Worm (Caenorhabditis elegans) whole organism, mixed stage, embryonic: ENCODE measurements around the gene lgc-30.

ENCODE experiments used
- M03D4.4 ChIP-seq: sonication (generic microtip); optimal IDR thresholded peaks from 2 replicates; lab custom pipeline; 2017; ENCODE audit warnings: mild to moderate bottlenecking, missing genetic modification characterization, missing compliant biosample characterization
- bed-3 ChIP-seq: fragments of 200-800 bp; sonication (Bioruptor generic); optimal IDR thresholded peaks from 3 replicates; lab custom pipeline; 2018; ENCODE audit warnings: mild to moderate bottlenecking, missing genetic modification characterization, moderate library complexity, missing compliant biosample characterization
- blmp-1 ChIP-seq: fragments of 150-350 bp; optimal IDR thresholded peaks from 2 replicates; lab custom pipeline; 2014; ENCODE audit warnings: missing biosample characterization, missing genetic modification characterization
- ceh-39 ChIP-seq: fragments of 150-350 bp; optimal IDR thresholded peaks from 2 replicates; lab custom pipeline; 2014; ENCODE audit warnings: missing biosample characterization, missing genetic modification characterization
- ceh-43 ChIP-seq: fragments of 200-800 bp; sonication (Bioruptor generic); optimal IDR thresholded peaks from 2 replicates; lab custom pipeline; 2018; ENCODE audit warnings: mild to moderate bottlenecking, missing genetic modification characterization, moderate library complexity, missing compliant biosample characterization
- ceh-83 ChIP-seq: fragments of 200-800 bp; sonication (Bioruptor generic); optimal IDR thresholded peaks from 2 replicates; lab custom pipeline; 2018; ENCODE audit warnings: mild to moderate bottlenecking, missing genetic modification characterization, missing compliant biosample characterization
- ces-1 ChIP-seq: fragments of 150-350 bp; optimal IDR thresholded peaks from 2 replicates; lab custom pipeline; 2014; ENCODE audit warnings: missing biosample characterization, missing genetic modification reagents, missing genetic modification characterization
- cnd-1 ChIP-seq: fragments of 200-800 bp; sonication (Bioruptor generic); optimal IDR thresholded peaks from 2 replicates; lab custom pipeline; 2018; ENCODE audit warnings: mild to moderate bottlenecking, missing genetic modification characterization, missing compliant biosample characterization
- drap-1 ChIP-seq: fragments of 200-800 bp; sonication (Bioruptor generic); optimal IDR thresholded peaks from 3 replicates; lab custom pipeline; 2018; ENCODE audit warnings: mild to moderate bottlenecking, missing genetic modification characterization, missing compliant biosample characterization
- elt-1 ChIP-seq: sonication (generic microtip); optimal IDR thresholded peaks from 2 replicates; lab custom pipeline; 2017; ENCODE audit warnings: missing genetic modification characterization, mild to moderate bottlenecking, missing compliant biosample characterization, antibody characterized with exemption, moderate library complexity, borderline replicate concordance; ENCODE audit not compliant: insufficient read depth
- elt-3 ChIP-seq: fragments of 150-350 bp; optimal IDR thresholded peaks from 2 replicates; lab custom pipeline; 2014; ENCODE audit warnings: missing biosample characterization, missing genetic modification characterization
- ham-2 ChIP-seq: fragments of 200-800 bp; sonication (Bioruptor generic); optimal IDR thresholded peaks from 2 replicates; lab custom pipeline; 2018; ENCODE audit warnings: mild to moderate bottlenecking, missing genetic modification characterization, missing compliant biosample characterization
- hlh-1 ChIP-seq: fragments of 150-350 bp; optimal IDR thresholded peaks from 2 replicates; lab custom pipeline; 2014; ENCODE audit warnings: missing biosample characterization, missing genetic modification reagents, missing genetic modification characterization
- lin-13 ChIP-seq: fragments of 150-350 bp; optimal IDR thresholded peaks from 2 replicates; lab custom pipeline; 2014; ENCODE audit warnings: missing biosample characterization, missing genetic modification characterization
- lin-32 ChIP-seq: fragments of 200-800 bp; sonication (Bioruptor generic); optimal IDR thresholded peaks from 2 replicates; lab custom pipeline; 2018; ENCODE audit warnings: mild to moderate bottlenecking, missing genetic modification characterization, missing compliant biosample characterization
- lsy-2 ChIP-seq: fragments of 150-350 bp; optimal IDR thresholded peaks from 2 replicates; lab custom pipeline; 2014; ENCODE audit warnings: missing biosample characterization, missing genetic modification characterization
- mab-5 ChIP-seq: fragments of 150-350 bp; optimal IDR thresholded peaks from 2 replicates; lab custom pipeline; 2014; ENCODE audit warnings: missing biosample characterization, missing genetic modification characterization
- mep-1 ChIP-seq: fragments of 150-350 bp; optimal IDR thresholded peaks from 2 replicates; lab custom pipeline; 2017; ENCODE audit warnings: missing biosample characterization, missing genetic modification reagents, missing genetic modification characterization, inconsistent platforms
- mls-2 ChIP-seq: sonication (generic microtip); optimal IDR thresholded peaks from 2 replicates; lab custom pipeline; 2016; ENCODE audit warnings: mild to moderate bottlenecking, missing genetic modification characterization, moderate library complexity, missing compliant biosample characterization
- nhr-12 ChIP-seq: fragments of 150-350 bp; optimal IDR thresholded peaks from 2 replicates; lab custom pipeline; 2014; ENCODE audit warnings: missing biosample characterization, missing genetic modification characterization
- nhr-2 ChIP-seq: fragments of 150-350 bp; optimal IDR thresholded peaks from 2 replicates; lab custom pipeline; 2014; ENCODE audit warnings: missing biosample characterization, missing genetic modification characterization
- nhr-237 ChIP-seq: fragments of 150-350 bp; optimal IDR thresholded peaks from 2 replicates; lab custom pipeline; 2014; ENCODE audit warnings: missing biosample characterization, missing genetic modification characterization
- nhr-28 ChIP-seq: fragments of 150-350 bp; optimal IDR thresholded peaks from 2 replicates; lab custom pipeline; 2014; ENCODE audit warnings: missing biosample characterization, missing genetic modification characterization
- nhr-76 ChIP-seq: sonication (generic microtip); optimal IDR thresholded peaks from 2 replicates; lab custom pipeline; 2017; ENCODE audit warnings: missing biosample characterization, missing genetic modification characterization
- pha-4 ChIP-seq: fragments of 150-350 bp; optimal IDR thresholded peaks from 2 replicates; lab custom pipeline; 2018; ENCODE audit warnings: missing biosample characterization, missing genetic modification reagents, missing genetic modification characterization
- sem-2 ChIP-seq: fragments of 200-800 bp; sonication (Bioruptor generic); optimal IDR thresholded peaks from 2 replicates; lab custom pipeline; 2018; ENCODE audit warnings: mild to moderate bottlenecking, missing genetic modification characterization, missing compliant biosample characterization
- snpc-4 ChIP-seq: fragments of 150-350 bp; optimal IDR thresholded peaks from 2 replicates; lab custom pipeline; 2014; ENCODE audit warnings: missing biosample characterization, missing genetic modification characterization
- sptf-1 ChIP-seq: sonication (generic microtip); optimal IDR thresholded peaks from 2 replicates; lab custom pipeline; 2017; ENCODE audit warnings: mild to moderate bottlenecking, missing genetic modification characterization, moderate library complexity, missing compliant biosample characterization
- tbx-8 ChIP-seq: fragments of 200-800 bp; sonication (Bioruptor generic); optimal IDR thresholded peaks from 2 replicates; lab custom pipeline; 2018; ENCODE audit warnings: mild to moderate bottlenecking, missing genetic modification characterization, moderate library complexity, missing compliant biosample characterization
- unc-120 ChIP-seq: sonication (generic microtip); optimal IDR thresholded peaks from 2 replicates; lab custom pipeline; 2017; ENCODE audit warnings: missing genetic modification characterization, missing compliant biosample characterization; ENCODE audit not compliant: poor library complexity, severe bottlenecking
- unc-62 ChIP-seq: fragments of 150-350 bp; optimal IDR thresholded peaks from 2 replicates; lab custom pipeline; 2014; ENCODE audit warnings: missing biosample characterization, missing genetic modification reagents, missing genetic modification characterization
- zip-8 ChIP-seq: fragments of 150-350 bp; optimal IDR thresholded peaks from 2 replicates; lab custom pipeline; 2014; ENCODE audit warnings: missing biosample characterization, missing genetic modification characterization

lgc-30 gene

DNA sequence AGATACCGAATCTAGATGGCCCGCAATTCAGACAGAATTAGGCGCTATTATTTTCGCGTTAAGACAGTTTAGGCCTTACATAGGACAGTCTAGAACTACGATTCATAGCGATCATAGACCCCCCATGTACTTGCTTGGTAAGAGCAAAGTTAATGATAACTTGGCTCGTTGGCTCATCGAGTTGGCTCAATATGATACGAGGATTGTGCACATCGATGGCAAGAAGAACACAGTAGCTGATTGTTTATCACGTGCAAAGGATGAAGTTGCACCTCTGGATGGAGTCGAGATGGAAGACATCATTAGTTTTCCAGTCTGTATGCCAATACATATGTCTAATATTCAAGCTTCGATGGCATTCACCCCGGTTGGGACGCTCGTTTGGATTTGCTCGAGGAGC, 7.0 kb upstream of the lgc-30 start:
- TF ChIP-seq lsy-2 (tag; lab: Kevin White, UChicago) (no peak), ceh-83 (GFP tag; lab: Kevin White, UChicago) (no peak), mep-1 (no peak)

DNA sequence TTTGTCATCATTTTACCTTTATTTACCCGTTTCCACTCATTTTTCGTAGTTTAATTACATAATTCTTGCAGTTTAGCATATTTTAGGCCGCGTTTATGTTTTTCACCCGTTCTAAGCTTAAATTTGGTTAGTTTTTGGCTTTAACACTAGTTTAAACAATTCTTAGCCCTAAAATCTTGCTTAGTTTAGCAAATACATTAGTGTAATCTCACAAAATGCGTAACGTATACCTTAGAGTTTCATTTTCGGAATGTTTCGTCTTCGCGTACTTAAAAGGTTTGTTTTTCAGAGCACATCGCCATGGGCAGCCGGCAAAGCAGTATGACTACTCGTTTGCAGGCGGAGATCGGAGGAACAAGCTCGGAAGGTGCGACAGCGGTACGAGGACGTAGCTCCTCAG, 5.0 kb upstream of the lgc-30 start, which contains the start of gene F58H7.5:
TSS of gene F58H7.5 (plus strand) at position 301 of the 400 bp plus-strand sequence.
- TF ChIP-seq drap-1 (GFP tag; lab: Kevin White, UChicago): no peak

DNA sequence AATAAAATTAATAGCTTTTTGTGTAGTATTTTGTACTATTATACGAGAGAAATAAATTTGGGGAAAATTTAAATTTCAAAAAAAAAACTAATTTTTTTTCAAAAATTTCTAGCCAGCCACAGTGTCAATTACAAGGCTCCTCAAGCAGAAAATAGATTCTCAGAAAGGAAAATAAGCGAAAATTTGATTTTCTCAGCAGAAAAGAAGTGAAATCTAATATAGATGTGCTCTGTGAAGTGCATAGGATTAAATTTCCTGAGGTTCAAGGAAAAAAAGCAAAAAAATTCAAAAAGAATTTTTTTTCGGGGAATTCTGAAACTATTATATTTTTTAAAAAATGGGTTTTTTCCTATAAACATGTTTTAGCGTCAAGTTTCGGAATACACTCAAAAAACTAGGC, 2.8 kb downstream of the lgc-30 start:
- TF ChIP-seq hlh-1 (tag; lab: Kevin White, UChicago): no peak
- peak; percentile 77 for TF ChIP-seq ces-1

DNA sequence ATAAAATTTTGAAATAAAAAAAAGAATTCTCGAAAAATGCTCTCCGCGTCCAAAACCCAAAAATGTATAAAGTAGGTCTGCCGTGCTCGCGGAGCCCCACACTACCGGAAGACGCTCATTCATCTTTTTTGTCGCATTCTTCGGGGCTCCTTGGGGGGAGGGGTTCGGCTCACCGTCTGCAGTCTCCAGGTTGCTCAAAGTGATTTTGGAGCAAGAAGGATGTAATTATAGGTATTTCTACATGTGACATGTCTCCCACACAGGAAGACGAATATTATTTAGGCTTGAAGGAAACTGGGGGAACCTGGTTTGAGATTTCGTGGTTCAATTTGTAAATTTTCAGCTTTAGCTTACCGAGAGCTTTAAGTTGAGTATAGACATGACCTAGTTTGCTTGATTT, 11.0 kb downstream of the lgc-30 start, which contains the start of gene F58H7.1:
TSS of gene F58H7.1 (minus strand) at position 101 of the 400 bp plus-strand sequence.
- no peak for TF ChIP-seq tbx-8 (GFP tag; lab: Kevin White, UChicago)
- TF ChIP-seq sem-2: no peak
- no peak for TF ChIP-seq nhr-28 (tag; lab: Kevin White, UChicago)
- TF ChIP-seq ham-2: no peak
- no peak for TF ChIP-seq zip-8 (tag; lab: Kevin White, UChicago)
- TF ChIP-seq lin-32: no peak
- TF ChIP-seq nhr-2 (tag; lab: Kevin White, UChicago): no peak
- TF ChIP-seq snpc-4 (tag; lab: Kevin White, UChicago): no peak
- TF ChIP-seq ceh-83 (GFP tag; lab: Kevin White, UChicago): no peak
- TF ChIP-seq elt-1: no peak
- TF ChIP-seq ceh-43 (GFP tag; lab: Kevin White, UChicago): no peak

DNA sequence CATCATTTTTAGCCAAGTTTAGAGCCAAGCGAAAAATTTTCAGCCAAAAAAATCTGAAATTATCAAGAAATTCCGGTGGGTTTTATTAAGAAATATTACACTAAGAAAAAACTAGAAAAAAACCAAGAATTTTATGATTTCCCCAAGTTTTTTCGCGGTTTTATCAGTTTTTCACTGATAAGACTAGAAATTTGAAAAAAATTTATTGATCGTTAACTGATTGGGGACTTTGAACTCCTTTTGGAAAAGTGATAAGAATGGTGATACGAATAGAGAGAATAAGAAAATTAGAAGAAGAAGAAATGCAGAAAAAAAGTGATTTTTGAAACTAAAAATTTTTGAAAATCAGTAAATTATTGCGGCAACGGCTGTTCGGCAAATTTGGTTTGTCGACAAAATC, 20.9 kb downstream of the lgc-30 start, which contains the start of gene faah-3:
TSS of gene faah-3 (minus strand) at position 53 of the 400 bp plus-strand sequence.
- TF ChIP-seq mep-1: no peak

DNA sequence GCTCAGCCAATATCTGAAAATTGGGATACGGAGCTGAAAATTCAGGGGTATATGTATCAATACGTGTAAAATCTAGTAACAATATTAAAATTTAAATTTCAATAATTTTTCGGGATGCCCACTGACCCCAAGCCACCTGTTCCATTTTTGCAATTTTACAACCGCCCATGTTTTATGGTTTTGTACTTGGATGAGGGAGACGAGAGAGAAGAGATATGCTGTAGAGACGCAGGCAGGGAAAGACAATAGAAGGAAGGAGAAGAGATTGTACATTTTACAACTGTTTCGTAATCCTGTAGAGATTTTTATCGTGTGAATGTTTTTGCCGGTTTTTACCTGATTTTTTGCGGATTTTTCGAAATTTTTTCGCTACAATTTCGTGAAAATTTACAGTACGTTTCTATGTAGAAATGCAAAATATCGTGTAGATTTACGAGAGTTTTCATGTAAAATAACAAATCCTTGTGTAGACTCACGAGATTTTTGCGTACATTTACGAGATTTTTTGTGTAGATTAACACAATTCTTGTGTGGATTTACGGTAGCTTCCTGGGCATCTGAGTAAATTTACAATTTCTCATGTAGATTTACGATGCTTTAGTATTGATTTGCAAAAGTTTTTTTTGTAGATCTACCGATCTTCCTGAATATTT, 25.4 kb downstream of the lgc-30 start:
- TF ChIP-seq lin-13 (tag; lab: Kevin White, UChicago) (no peak), pha-4 (tag; lab: Kevin White, UChicago) (no peak), drap-1 (GFP tag; lab: Kevin White, UChicago) (no peak), sptf-1 (tag; lab: Kevin White, UChicago) (no peak), elt-1 (peak; percentile 4)

DNA sequence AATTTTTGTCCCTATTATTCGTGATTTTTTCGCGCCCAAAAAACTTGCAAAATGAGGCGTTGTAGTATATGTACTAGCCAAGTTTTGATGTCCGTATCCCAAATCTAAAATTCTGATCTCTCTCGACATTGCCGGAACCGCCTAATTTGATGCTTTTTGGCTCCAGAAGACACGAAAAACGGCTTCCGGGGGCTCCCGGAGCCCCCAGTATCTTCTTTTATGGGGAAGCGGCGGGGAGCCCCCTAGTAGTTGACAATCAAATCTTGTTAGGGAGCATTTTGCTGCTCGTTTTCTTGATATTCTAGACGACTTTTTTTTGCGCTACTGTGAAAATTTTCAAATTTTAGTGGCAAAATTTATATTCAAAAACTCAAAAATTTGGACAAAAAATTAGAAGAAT, 26.9 kb downstream of the lgc-30 start:
- TF ChIP-seq elt-3 (no peak), ces-1 (peak; percentile 50)

DNA sequence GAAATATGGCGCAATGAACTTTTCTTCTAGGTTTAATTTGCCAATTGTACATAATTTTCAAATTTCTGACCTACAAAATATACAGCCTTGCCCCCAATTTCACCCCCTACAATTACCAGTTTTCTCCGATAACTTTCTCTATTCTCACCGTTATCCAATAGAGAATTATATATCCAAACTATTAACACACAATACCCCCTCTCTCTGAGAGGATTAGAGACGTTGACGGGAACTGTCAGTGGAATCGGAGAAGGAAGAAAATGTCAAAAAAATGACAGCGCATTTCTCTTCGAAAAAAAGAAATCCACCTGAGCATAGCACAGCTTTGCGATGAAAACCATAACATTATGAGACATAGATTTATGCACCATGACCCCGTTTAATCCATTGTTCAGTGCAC, 28.5 kb downstream of the lgc-30 start:
- TF ChIP-seq pha-4 (tag; lab: Kevin White, UChicago) (no peak), blmp-1 (tag; lab: Kevin White, UChicago) (peak; percentile 51)

DNA sequence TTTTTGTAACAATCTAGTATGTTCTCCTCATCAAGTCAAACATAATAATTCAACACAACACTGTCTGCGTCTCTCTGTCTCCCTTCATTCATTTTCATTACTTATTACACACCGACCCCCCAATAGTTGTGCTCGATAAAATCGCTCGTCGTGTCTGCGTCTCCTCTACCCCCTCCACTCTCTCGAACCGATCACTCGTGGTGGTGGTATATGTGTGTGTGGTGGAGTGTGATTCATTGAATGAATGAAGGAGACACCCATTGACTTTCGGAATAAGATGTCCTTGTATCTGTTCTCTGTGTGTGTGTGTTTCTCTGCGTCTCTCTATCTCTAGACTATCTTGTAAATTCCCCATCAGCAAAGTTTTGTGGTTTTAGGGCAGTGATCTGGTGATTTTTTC, 33.1 kb downstream of the lgc-30 start:
- TF ChIP-seq unc-120 (tag; lab: Kevin White, UChicago) (peak; percentile 80), nhr-28 (tag; lab: Kevin White, UChicago) (no peak), nhr-2 (tag; lab: Kevin White, UChicago) (no peak), elt-1 (peak; percentile 22), sem-2 (no peak), ces-1 (no peak), ceh-43 (GFP tag; lab: Kevin White, UChicago) (no peak), bed-3 (GFP tag; lab: Kevin White, UChicago) (no peak), cnd-1 (tag; lab: Kevin White, UChicago) (no peak), blmp-1 (tag; lab: Kevin White, UChicago) (no peak), snpc-4 (tag; lab: Kevin White, UChicago) (no peak), nhr-12 (tag; lab: Kevin White, UChicago) (no peak), lin-32 (no peak), hlh-1 (tag; lab: Kevin White, UChicago) (peak; percentile 34), nhr-76 (tag; lab: Kevin White, UChicago) (no peak), M03D4.4 (tag; lab: Kevin White, UChicago) (no peak), mab-5 (no peak), mep-1 (peak; percentile 18), sptf-1 (tag; lab: Kevin White, UChicago) (no peak), tbx-8 (GFP tag; lab: Kevin White, UChicago) (no peak), zip-8 (tag; lab: Kevin White, UChicago) (no peak), ceh-39 (tag; lab: Kevin White, UChicago) (peak; percentile 59), lin-13 (tag; lab: Kevin White, UChicago) (peak; percentile 9), mls-2 (tag; lab: Kevin White, UChicago) (peak; percentile 49), nhr-237 (no peak), unc-62 (peak; percentile 81)
